Worm (Caenorhabditis elegans) whole organism, L1 larva: Measurements from ENCODE around the gene dod-24.

Source experiments
- ama-1 ChIP-seq: fragments of 150-350 bp; optimal IDR thresholded peaks from 2 replicates; lab custom pipeline; 2014
- dsc-1 ChIP-seq: sonication (generic microtip); optimal IDR thresholded peaks from 2 replicates; lab custom pipeline; 2016; ENCODE audit warnings: mild to moderate bottlenecking, missing genetic modification characterization, missing compliant biosample characterization
- fkh-10 ChIP-seq: sonication (generic microtip); optimal IDR thresholded peaks from 2 replicates; lab custom pipeline; 2017; ENCODE audit warnings: missing biosample characterization, missing genetic modification reagents, missing genetic modification characterization
- irx-1 ChIP-seq: sonication (generic microtip); optimal IDR thresholded peaks from 2 replicates; lab custom pipeline; 2016; ENCODE audit warnings: missing genetic modification characterization, missing compliant biosample characterization
- nhr-28 ChIP-seq: fragments of 150-350 bp; optimal IDR thresholded peaks from 2 replicates; lab custom pipeline; 2014; ENCODE audit warnings: missing biosample characterization, missing genetic modification characterization
- nhr-47 ChIP-seq: sonication (generic microtip); optimal IDR thresholded peaks from 2 replicates; lab custom pipeline; 2016; ENCODE audit warnings: mild to moderate bottlenecking, missing genetic modification characterization, moderate library complexity, missing compliant biosample characterization
- nhr-77 ChIP-seq: fragments of 150-350 bp; optimal IDR thresholded peaks from 2 replicates; lab custom pipeline; 2014; ENCODE audit warnings: missing biosample characterization, missing genetic modification characterization
- nhr-90 ChIP-seq: sonication (generic microtip); optimal IDR thresholded peaks from 2 replicates; lab custom pipeline; 2016; ENCODE audit warnings: mild to moderate bottlenecking, missing genetic modification characterization, missing compliant biosample characterization; ENCODE audit not compliant: poor library complexity
- unc-98 ChIP-seq: fragments of 200-800 bp; sonication (Bioruptor generic); IDR thresholded peaks from 2 replicates; pipeline ENCODE4 v1.3.6; 2022; ENCODE audit warnings: missing genetic modification characterization, missing compliant biosample characterization
- ztf-11 ChIP-seq, 2 experiments: sonication (generic microtip); optimal IDR thresholded peaks; 2 replicates each; lab custom pipeline; 2016 to 2017; ENCODE audit warnings: missing genetic modification characterization in 2 of 2, missing biosample characterization in 1 of 2, missing compliant biosample characterization in 1 of 2

DNA sequence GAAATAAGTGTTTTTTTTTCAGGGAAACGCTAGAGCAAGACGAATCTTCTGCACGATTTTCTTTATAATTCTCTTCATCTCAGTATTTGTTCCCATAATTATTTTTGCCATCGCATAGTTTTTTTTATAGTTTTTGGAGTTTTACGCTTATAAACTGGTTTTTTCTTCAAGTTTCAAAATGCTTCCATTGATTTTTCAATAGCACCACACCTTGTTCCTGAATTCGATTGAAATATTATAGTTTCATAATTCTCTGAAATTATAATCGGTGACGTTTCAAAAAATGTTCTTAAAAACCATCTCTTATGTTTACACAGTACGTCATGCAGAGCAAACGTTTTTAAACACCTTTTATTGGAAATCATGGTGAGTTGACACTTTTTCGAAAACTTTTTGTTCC lies 48.0 kb downstream of the dod-24 start, which contains the start of gene K08D8.12:
- TF ChIP-seq dsc-1 (tag; lab: Kevin White, UChicago) (no peak), unc-98 (GFP tag; lab: Robert Waterston, UW) (no peak), fkh-10 (no peak), irx-1 (tag; lab: Kevin White, UChicago) (no peak), ztf-11 (tag; optimal IDR thresholded peaks at IDR 0.05; lab: Kevin White, UChicago) (no peak), nhr-47 (tag; lab: Kevin White, UChicago) (no peak), nhr-77 (no peak), nhr-90 (tag; lab: Kevin White, UChicago) (no peak), nhr-28 (tag; lab: Kevin White, UChicago) (no peak), ama-1 (no peak)
